Fruit fly (Drosophila melanogaster) whole organism, embryonic: Measurements from ENCODE around the gene gpp.

Source experiments
- Atf3 ChIP-seq: fragments of 200-800 bp; sonication (Bioruptor generic); optimal IDR thresholded peaks from 3 replicates; lab custom pipeline; 2016; ENCODE audit warnings: missing biosample characterization, missing genetic modification characterization
- CG11085 ChIP-seq: fragments of 200-800 bp; sonication (Bioruptor generic); IDR thresholded peaks from 2 replicates; pipeline ENCODE4 v1.3.6; 2022; ENCODE audit warnings: missing biosample characterization, missing genetic modification characterization
- CG11723 ChIP-seq: fragments of 200-800 bp; sonication (Bioruptor generic); optimal IDR thresholded peaks from 2 replicates; lab custom pipeline; 2017; ENCODE audit warnings: missing biosample characterization, mild to moderate bottlenecking, missing genetic modification characterization
- CG12236 ChIP-seq: fragments of 200-800 bp; sonication (Bioruptor generic); optimal IDR thresholded peaks from 2 replicates; lab custom pipeline; 2016; ENCODE audit warnings: missing biosample characterization, missing genetic modification characterization
- CG12391 ChIP-seq: fragments of 200-800 bp; sonication (Bioruptor generic); optimal IDR thresholded peaks from 3 replicates; lab custom pipeline; 2018; ENCODE audit warnings: missing biosample characterization, mild to moderate bottlenecking, missing genetic modification characterization, moderate library complexity
- CG15073 ChIP-seq: fragments of 200-800 bp; sonication (Bioruptor generic); optimal IDR thresholded peaks from 2 replicates; lab custom pipeline; 2016; ENCODE audit warnings: missing biosample characterization, missing genetic modification characterization
- CG17186 ChIP-seq: fragments of 200-800 bp; sonication (Bioruptor generic); optimal IDR thresholded peaks from 3 replicates; lab custom pipeline; 2017; ENCODE audit warnings: missing biosample characterization, missing genetic modification reagents, missing genetic modification characterization
- CG17359 ChIP-seq: fragments of 200-800 bp; sonication (Bioruptor generic); optimal IDR thresholded peaks from 3 replicates; lab custom pipeline; 2018; ENCODE audit warnings: missing biosample characterization, mild to moderate bottlenecking, missing genetic modification characterization, moderate library complexity
- CG2199 ChIP-seq: fragments of 200-800 bp; sonication (Bioruptor generic); IDR thresholded peaks from 3 replicates; pipeline ENCODE4 v1.3.6; 2022; ENCODE audit warnings: missing biosample characterization, missing genetic modification characterization
- CG2202 ChIP-seq: fragments of 200-800 bp; sonication (Bioruptor generic); optimal IDR thresholded peaks from 2 replicates; lab custom pipeline; 2018; ENCODE audit warnings: missing biosample characterization, mild to moderate bottlenecking, missing genetic modification characterization
- CG33213 ChIP-seq: fragments of 200-800 bp; sonication (Bioruptor generic); optimal IDR thresholded peaks from 3 replicates; lab custom pipeline; 2016; ENCODE audit warnings: missing biosample characterization, missing genetic modification characterization
- CG34376 ChIP-seq: fragments of 200-800 bp; sonication (Bioruptor generic); optimal IDR thresholded peaks from 2 replicates; lab custom pipeline; 2018; ENCODE audit warnings: missing biosample characterization, mild to moderate bottlenecking, missing genetic modification characterization
- CG6175 ChIP-seq: fragments of 200-800 bp; sonication (Bioruptor generic); IDR thresholded peaks from 3 replicates; pipeline ENCODE4 v1.3.6; 2022; ENCODE audit warnings: missing biosample characterization, missing genetic modification characterization
- CG6813 ChIP-seq: fragments of 200-800 bp; sonication (Bioruptor generic); optimal IDR thresholded peaks from 2 replicates; lab custom pipeline; 2017; ENCODE audit warnings: missing biosample characterization, missing genetic modification characterization, mild to moderate bottlenecking, moderate library complexity, missing genetic modification reagents
- CG7987 ChIP-seq: fragments of 200-800 bp; sonication (Bioruptor generic); optimal IDR thresholded peaks from 2 replicates; lab custom pipeline; 2018; ENCODE audit warnings: missing biosample characterization, mild to moderate bottlenecking, missing genetic modification characterization, moderate library complexity
- CG8388 ChIP-seq: fragments of 200-800 bp; sonication (Bioruptor generic); optimal IDR thresholded peaks from 2 replicates; lab custom pipeline; 2019; ENCODE audit warnings: missing biosample characterization, mild to moderate bottlenecking, missing genetic modification characterization, moderate library complexity
- CG9437 ChIP-seq: fragments of 200-800 bp; sonication (Bioruptor generic); optimal IDR thresholded peaks from 2 replicates; lab custom pipeline; 2018; ENCODE audit warnings: missing biosample characterization, mild to moderate bottlenecking, missing genetic modification characterization
- CG9817 ChIP-seq: fragments of 200-800 bp; sonication (Bioruptor generic); optimal IDR thresholded peaks from 2 replicates; lab custom pipeline; 2018; ENCODE audit warnings: missing biosample characterization, mild to moderate bottlenecking, missing genetic modification characterization, moderate library complexity
- D ChIP-seq, 2 experiments: fragments of 200-800 bp in 1 of 2; fragments of >200 bp in 1 of 2; sonication (Bioruptor generic) in 1 of 2; optimal IDR thresholded peaks; 2 replicates in 1 of 2; 3 replicates in 1 of 2; lab custom pipeline; 2017; ENCODE audit warnings: mild to moderate bottlenecking in 1 of 2, missing biosample characterization in 1 of 2, missing genetic modification characterization in 1 of 2, missing genetic modification reagents in 1 of 2
- Dp ChIP-seq: fragments of 200-800 bp; sonication (Bioruptor generic); optimal IDR thresholded peaks from 2 replicates; lab custom pipeline; 2018; ENCODE audit warnings: missing biosample characterization, mild to moderate bottlenecking, missing genetic modification characterization, moderate library complexity
- E2f2 ChIP-seq: fragments of 200-800 bp; sonication (Bioruptor generic); IDR thresholded peaks from 2 replicates; pipeline ENCODE4 v1.3.6; 2022; ENCODE audit warnings: missing biosample characterization, missing genetic modification characterization
- H2.0 ChIP-seq: fragments of 200-800 bp; sonication (Bioruptor generic); IDR thresholded peaks from 2 replicates; pipeline ENCODE4 v1.3.6; 2022; ENCODE audit warnings: missing biosample characterization, missing genetic modification characterization
- Hr78 ChIP-seq, 2 experiments: fragments of 200-800 bp in 1 of 2; fragments of >200 bp in 1 of 2; sonication (Bioruptor generic) in 1 of 2; optimal IDR thresholded peaks; 2 replicates each; lab custom pipeline; 2017 to 2019; ENCODE audit warnings: missing biosample characterization in 2 of 2, missing genetic modification characterization in 2 of 2, mild to moderate bottlenecking in 1 of 2, moderate library complexity in 1 of 2
- MESR4 ChIP-seq: fragments of 200-800 bp; sonication (Bioruptor generic); optimal IDR thresholded peaks from 2 replicates; lab custom pipeline; 2018; ENCODE audit warnings: missing biosample characterization, mild to moderate bottlenecking, missing genetic modification characterization, moderate library complexity
- Max ChIP-seq: fragments of 200-800 bp; sonication (Bioruptor generic); optimal IDR thresholded peaks from 2 replicates; lab custom pipeline; 2016; ENCODE audit warnings: missing biosample characterization, mild to moderate bottlenecking, missing genetic modification characterization
- NfI ChIP-seq: fragments of 200-800 bp; sonication (Bioruptor generic); optimal IDR thresholded peaks from 3 replicates; lab custom pipeline; 2018; ENCODE audit warnings: missing biosample characterization, mild to moderate bottlenecking, missing genetic modification characterization, moderate library complexity
- Ptx1 ChIP-seq: fragments of 200-800 bp; sonication (Bioruptor generic); IDR thresholded peaks from 2 replicates; pipeline ENCODE4 v1.3.6; 2022; ENCODE audit warnings: missing biosample characterization, missing genetic modification characterization
- Sox100B ChIP-seq: fragments of 200-800 bp; sonication (Bioruptor generic); optimal IDR thresholded peaks from 3 replicates; lab custom pipeline; 2018; ENCODE audit warnings: missing biosample characterization, mild to moderate bottlenecking, missing genetic modification characterization
- Stat92E ChIP-seq, 3 experiments: fragments of >200 bp in 2 of 3; fragments of 200-800 bp in 1 of 3; sonication (Bioruptor generic) in 1 of 3; optimal IDR thresholded peaks; 2 replicates each; lab custom pipeline; 2017 to 2019; ENCODE audit warnings: missing biosample characterization in 3 of 3, missing genetic modification characterization in 3 of 3, mild to moderate bottlenecking in 1 of 3, moderate library complexity in 1 of 3
- Xbp1 ChIP-seq: fragments of 200-800 bp; sonication (Bioruptor generic); optimal IDR thresholded peaks from 3 replicates; lab custom pipeline; 2016; ENCODE audit warnings: missing biosample characterization, mild to moderate bottlenecking, missing genetic modification characterization
- ap ChIP-seq: fragments of 200-800 bp; sonication (Bioruptor generic); IDR thresholded peaks from 2 replicates; pipeline ENCODE4 v1.3.6; 2022; ENCODE audit warnings: missing biosample characterization, missing genetic modification characterization
- cg ChIP-seq: fragments of 200-800 bp; sonication (Bioruptor generic); optimal IDR thresholded peaks from 3 replicates; lab custom pipeline; 2019; ENCODE audit warnings: missing biosample characterization, mild to moderate bottlenecking, missing genetic modification characterization, moderate library complexity
- crol ChIP-seq: fragments of 200-800 bp; sonication (Bioruptor generic); IDR thresholded peaks from 2 replicates; pipeline ENCODE4 v1.3.6; 2022; ENCODE audit warnings: missing biosample characterization, missing genetic modification characterization
- crp ChIP-seq, 2 experiments: fragments of 200-800 bp; sonication (Bioruptor generic); optimal IDR thresholded peaks; 2 replicates in 1 of 2; 3 replicates in 1 of 2; lab custom pipeline; 2017; ENCODE audit warnings: missing biosample characterization in 2 of 2, missing genetic modification characterization in 2 of 2, mild to moderate bottlenecking in 1 of 2, moderate library complexity in 1 of 2
- da ChIP-seq: fragments of 200-800 bp; sonication (Bioruptor generic); optimal IDR thresholded peaks from 2 replicates; lab custom pipeline; 2016; ENCODE audit warnings: missing biosample characterization, missing genetic modification characterization
- eyg ChIP-seq: fragments of 200-800 bp; sonication (Bioruptor generic); optimal IDR thresholded peaks from 3 replicates; lab custom pipeline; 2016; ENCODE audit warnings: missing biosample characterization, missing genetic modification characterization
- grn ChIP-seq: fragments of 200-800 bp; sonication (Bioruptor generic); optimal IDR thresholded peaks from 3 replicates; lab custom pipeline; 2017; ENCODE audit warnings: missing biosample characterization, missing genetic modification characterization
- ken ChIP-seq: fragments of 200-800 bp; sonication (Bioruptor generic); IDR thresholded peaks from 3 replicates; pipeline ENCODE4 v1.3.6; 2022; ENCODE audit warnings: missing biosample characterization, missing genetic modification characterization
- mld ChIP-seq: fragments of 200-800 bp; sonication (Bioruptor generic); IDR thresholded peaks from 3 replicates; pipeline ENCODE4 v1.3.6; 2022; ENCODE audit warnings: missing biosample characterization, missing genetic modification characterization; ENCODE audit not compliant: partially characterized antibody
- nerfin-2 ChIP-seq: fragments of 200-800 bp; sonication (Bioruptor generic); IDR thresholded peaks from 2 replicates; pipeline ENCODE4 v1.3.6; 2022; ENCODE audit warnings: missing biosample characterization, missing genetic modification characterization; ENCODE audit not compliant: partially characterized antibody
- psq ChIP-seq: fragments of 200-800 bp; sonication (Bioruptor generic); optimal IDR thresholded peaks from 2 replicates; lab custom pipeline; 2017; ENCODE audit warnings: missing biosample characterization, missing genetic modification characterization
- repo ChIP-seq: fragments of 200-800 bp; sonication (Bioruptor generic); optimal IDR thresholded peaks from 2 replicates; lab custom pipeline; 2016; ENCODE audit warnings: missing biosample characterization, missing genetic modification characterization
- sob ChIP-seq: fragments of 200-800 bp; sonication (Bioruptor generic); IDR thresholded peaks from 2 replicates; pipeline ENCODE4 v1.3.6; 2022; ENCODE audit warnings: missing biosample characterization, missing genetic modification characterization
- tap ChIP-seq: fragments of 200-800 bp; optimal IDR thresholded peaks from 3 replicates; lab custom pipeline; 2019; ENCODE audit warnings: missing biosample characterization, mild to moderate bottlenecking, missing genetic modification characterization, moderate library complexity
- wek ChIP-seq: fragments of 200-800 bp; sonication (Bioruptor generic); optimal IDR thresholded peaks from 3 replicates; lab custom pipeline; 2018; ENCODE audit warnings: missing biosample characterization, mild to moderate bottlenecking, missing genetic modification characterization, moderate library complexity
- zfh2 ChIP-seq: fragments of 200-800 bp; sonication (Bioruptor generic); optimal IDR thresholded peaks from 2 replicates; lab custom pipeline; 2016; ENCODE audit warnings: missing biosample characterization, missing genetic modification characterization

The gpp gene

dm6 chr3R:6410412-6411225, 4.0 kb downstream of the gpp start (continued):
- TF ChIP-seq Stat92E (GFP tag; optimal IDR thresholded peaks at IDR 0.05; lab: Kevin White, UChicago): peak in 1 of 3 experiments; percentile 58
- peak; percentile 81 for TF ChIP-seq Max (GFP tag; lab: Kevin White, UChicago)
- peak; percentile 18 for TF ChIP-seq cg (GFP tag; lab: Kevin White, UChicago)
- TF ChIP-seq NfI (GFP tag; lab: Kevin White, UChicago): peak; percentile 87
- no peak for TF ChIP-seq D (optimal IDR thresholded peaks at IDR 0.05; lab: Kevin White, UChicago)
- TF ChIP-seq D (GFP tag; optimal IDR thresholded peaks at IDR 0.05; lab: Kevin White, UChicago): peak; percentile 86
- no peak for TF ChIP-seq wek (GFP tag; lab: Kevin White, UChicago)
- peak; percentile 86 for TF ChIP-seq tap
- TF ChIP-seq CG2202 (tag; lab: Kevin White, UChicago): peak; percentile 65
- peak; percentile 99 for TF ChIP-seq crol (GFP tag; lab: Robert Waterston, UW)
- TF ChIP-seq E2f2 (GFP tag; lab: Robert Waterston, UW): peak; percentile 45
- no peak for TF ChIP-seq nerfin-2 (GFP tag; lab: Robert Waterston, UW)
- TF ChIP-seq crp (GFP tag; optimal IDR thresholded peaks at IDR 0.05; lab: Kevin White, UChicago): peak in 1 of 2 experiments; percentile 56
- TF ChIP-seq CG9817 (tag; lab: Kevin White, UChicago): peak; percentile 80
- TF ChIP-seq grn (GFP tag; lab: Kevin White, UChicago): peak; percentile 42
- peak in 1 of 2 experiments; percentile 88 for TF ChIP-seq Hr78 (GFP tag; optimal IDR thresholded peaks at IDR 0.05; lab: Kevin White, UChicago)
- peak; percentile 89 for TF ChIP-seq Xbp1 (GFP tag; lab: Kevin White, UChicago)
- TF ChIP-seq Atf3: peak; percentile 53
- peak; percentile 68 for TF ChIP-seq eyg (GFP tag; lab: Kevin White, UChicago)
- TF ChIP-seq ap (GFP tag; lab: Robert Waterston, UW): peak; percentile 51
- peak; percentile 95 for TF ChIP-seq Sox100B (GFP tag; lab: Kevin White, UChicago)
- peak; percentile 62 for TF ChIP-seq CG15073 (GFP tag; lab: Kevin White, UChicago)
- TF ChIP-seq H2.0 (GFP tag; lab: Robert Waterston, UW): peak; percentile 48
- TF ChIP-seq CG6813 (GFP tag; lab: Kevin White, UChicago): peak; percentile 76
- TF ChIP-seq CG2199 (GFP tag; lab: Robert Waterston, UW): 0 out of 3 replicates have a peak, but pooled peaks have one; percentile 48
- TF ChIP-seq CG11723 (GFP tag; lab: Kevin White, UChicago): peak; percentile 79
- TF ChIP-seq CG6175 (GFP tag; lab: Robert Waterston, UW): no peak; the same call in 2 of the 3 replicates
- peak; percentile 93 for TF ChIP-seq CG9437 (GFP tag; lab: Kevin White, UChicago)
- TF ChIP-seq CG7987 (GFP tag; lab: Kevin White, UChicago): peak; percentile 51
- TF ChIP-seq Ptx1 (GFP tag; lab: Robert Waterston, UW): peak; percentile 71
- TF ChIP-seq da (GFP tag; lab: Kevin White, UChicago): no peak
- peak; percentile 69; the same call in 1 of the 2 replicates for TF ChIP-seq sob (GFP tag; lab: Robert Waterston, UW)
- peak; percentile 83 for TF ChIP-seq CG17359 (tag; lab: Kevin White, UChicago)
- 0 out of 2 replicates have a peak, but pooled peaks have one; percentile 36 for TF ChIP-seq CG11085 (GFP tag; lab: Robert Waterston, UW)
- peak; percentile 70 for TF ChIP-seq repo (GFP tag; lab: Kevin White, UChicago)
- TF ChIP-seq CG33213 (GFP tag; lab: Kevin White, UChicago): peak; percentile 48
- TF ChIP-seq psq (GFP tag; lab: Kevin White, UChicago): peak; percentile 51
- no peak for TF ChIP-seq Dp (GFP tag; lab: Kevin White, UChicago)
- peak; percentile 43 for TF ChIP-seq CG12236 (GFP tag; lab: Kevin White, UChicago)
- peak; percentile 84 for TF ChIP-seq CG34376 (GFP tag; lab: Kevin White, UChicago)
- TF ChIP-seq MESR4: no peak
- TF ChIP-seq CG17186 (GFP tag; lab: Kevin White, UChicago): peak; percentile 47
- peak; percentile 82 for TF ChIP-seq zfh2 (GFP tag; lab: Kevin White, UChicago)
- peak; percentile 92 for TF ChIP-seq CG12391
- peak; percentile 63; the same call in 2 of the 3 replicates for TF ChIP-seq ken
- TF ChIP-seq CG8388 (GFP tag; lab: Kevin White, UChicago): peak; percentile 85
- TF ChIP-seq mld: no peak
